Worm (Caenorhabditis elegans) whole organism, midembryonic: ENCODE data around the gene C16C8.19.

Experiments
- flt-1 ChIP-seq: fragments of 200-800 bp; sonication (Bioruptor generic); IDR thresholded peaks from 2 replicates; pipeline ENCODE4 v1.3.6; 2022; ENCODE audit warnings: missing genetic modification characterization, missing compliant biosample characterization
- klf-2 ChIP-seq: fragments of 200-800 bp; sonication (Bioruptor generic); conservative IDR thresholded peaks from 2 replicates; pipeline ENCODE4 v1.3.6; 2022; ENCODE audit warnings: missing genetic modification reagents, missing genetic modification characterization, missing compliant biosample characterization
- med-1 ChIP-seq: sonication (generic microtip); optimal IDR thresholded peaks from 2 replicates; lab custom pipeline; 2017; ENCODE audit warnings: missing genetic modification characterization, mild to moderate bottlenecking, missing compliant biosample characterization, antibody characterized with exemption, missing genetic modification reagents; ENCODE audit not compliant: insufficient read depth
- tab-1 ChIP-seq: fragments of 200-800 bp; sonication (Bioruptor generic); IDR thresholded peaks from 2 replicates; pipeline ENCODE4 v1.3.6; 2022; ENCODE audit warnings: missing genetic modification characterization, missing compliant biosample characterization
- ztf-23 ChIP-seq: fragments of 200-800 bp; sonication (Bioruptor generic); IDR thresholded peaks from 2 replicates; pipeline ENCODE4 v1.3.6; 2022; ENCODE audit warnings: missing genetic modification reagents, missing genetic modification characterization, missing compliant biosample characterization

DNA sequence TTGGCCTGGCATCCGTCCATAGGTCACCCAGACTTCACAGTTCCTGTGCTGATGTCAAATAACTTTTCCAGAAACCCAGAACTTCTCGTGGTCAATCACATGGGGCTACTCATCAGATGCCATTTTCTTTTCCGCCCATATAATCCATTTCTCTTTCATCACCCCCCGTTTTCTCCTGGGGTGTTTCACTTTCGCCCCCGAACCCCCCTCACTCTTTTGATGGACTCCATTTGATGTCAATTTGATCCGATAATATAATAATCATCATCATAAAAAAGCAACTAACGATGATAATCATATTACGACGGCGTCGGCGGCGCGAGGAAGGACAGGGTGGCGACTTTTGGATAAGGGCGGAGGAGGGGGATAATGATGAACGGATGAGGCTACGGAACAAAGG is 20.0 kb upstream of the C16C8.19 start:
- TF ChIP-seq klf-2 (GFP tag; lab: Robert Waterston, UW), result no peak
- no peak for TF ChIP-seq flt-1 (GFP tag; lab: Robert Waterston, UW)
- TF ChIP-seq tab-1, result no peak
- TF ChIP-seq med-1, result no peak
- no peak for TF ChIP-seq ztf-23
